Worm (Caenorhabditis elegans) whole organism, L3 larva: ENCODE results near the gene lgc-4.

Experiments
- elt-1 ChIP-seq: fragments of 150-350 bp; optimal IDR thresholded peaks from 2 replicates; lab custom pipeline; 2014; ENCODE audit warnings: missing biosample characterization, missing genetic modification characterization
- fos-1 ChIP-seq: fragments of 150-350 bp; optimal IDR thresholded peaks from 2 replicates; lab custom pipeline; 2014; ENCODE audit warnings: missing biosample characterization, missing genetic modification characterization
- mdl-1 ChIP-seq: fragments of 150-350 bp; optimal IDR thresholded peaks from 2 replicates; lab custom pipeline; 2014; ENCODE audit warnings: missing biosample characterization, missing genetic modification characterization
- nfya-1 ChIP-seq: sonication (generic microtip); optimal IDR thresholded peaks from 2 replicates; lab custom pipeline; 2017; ENCODE audit warnings: missing genetic modification characterization, mild to moderate bottlenecking, missing compliant biosample characterization, antibody characterized with exemption, moderate library complexity; ENCODE audit not compliant: insufficient read depth
- nhr-25 ChIP-seq: sonication (generic microtip); optimal IDR thresholded peaks from 2 replicates; lab custom pipeline; 2017; ENCODE audit warnings: missing biosample characterization, missing genetic modification characterization
- nhr-77 ChIP-seq: fragments of 150-350 bp; optimal IDR thresholded peaks from 2 replicates; lab custom pipeline; 2014; ENCODE audit warnings: missing biosample characterization, missing genetic modification characterization
- snpc-4 ChIP-seq: fragments of 150-350 bp; optimal IDR thresholded peaks from 2 replicates; lab custom pipeline; 2014; ENCODE audit warnings: missing biosample characterization, missing genetic modification characterization

- TF ChIP-seq nhr-25 (no peak), nhr-77 (tag; lab: Kevin White, UChicago) (no peak), nfya-1 (no peak), mdl-1 (tag; lab: Kevin White, UChicago) (no peak), elt-1 (no peak), snpc-4 (tag; lab: Kevin White, UChicago) (no peak), fos-1 (tag; lab: Kevin White, UChicago) (no peak)
These were observed 46.5 kb downstream of the lgc-4 start for ce11 chrX:9195375-9196098.
